Worm (Caenorhabditis elegans) whole organism, L4 larva: ENCODE data around the gene mrps-18A.
A peak's percentile ranks its signal among the peaks of the same experiment; 100 is the strongest.

Experiments used
- F10B5.3 ChIP-seq: sonication (generic microtip); optimal IDR thresholded peaks from 2 replicates; lab custom pipeline; 2016; ENCODE audit warnings: mild to moderate bottlenecking, missing genetic modification characterization, missing compliant biosample characterization
- F37D6.2 ChIP-seq: sonication (generic microtip); optimal IDR thresholded peaks from 2 replicates; lab custom pipeline; 2016; ENCODE audit warnings: mild to moderate bottlenecking, missing genetic modification characterization, missing compliant biosample characterization
- T20F7.1 ChIP-seq: fragments of 200-800 bp; sonication (Bioruptor generic); optimal IDR thresholded peaks from 2 replicates; lab custom pipeline; 2018; ENCODE audit warnings: mild to moderate bottlenecking, missing genetic modification characterization, missing compliant biosample characterization
- T26A8.4 ChIP-seq: fragments of 200-800 bp; sonication (Bioruptor generic); IDR thresholded peaks from 2 replicates; pipeline ENCODE4 v1.3.6; 2022; ENCODE audit warnings: missing genetic modification characterization, missing compliant biosample characterization
- Y75B8A.6 ChIP-seq: fragments of 200-800 bp; sonication (Bioruptor generic); IDR thresholded peaks from 2 replicates; pipeline ENCODE4 v1.3.6; 2022; ENCODE audit warnings: missing genetic modification reagents, missing genetic modification characterization, missing compliant biosample characterization
- ZK546.5 ChIP-seq, 2 experiments: sonication (generic microtip); optimal IDR thresholded peaks; 2 replicates each; lab custom pipeline; 2017; ENCODE audit warnings: missing biosample characterization in 2 of 2, missing genetic modification characterization in 2 of 2
- aha-1 ChIP-seq: fragments of 150-350 bp; peaks from one replicate; lab custom pipeline; 2014; ENCODE audit warnings: missing biosample characterization, missing genetic modification characterization
- aly-2 ChIP-seq: sonication (generic microtip); optimal IDR thresholded peaks from 2 replicates; lab custom pipeline; 2018; ENCODE audit warnings: missing biosample characterization, missing genetic modification characterization
- ama-1 ChIP-seq: fragments of 150-350 bp; optimal IDR thresholded peaks from 2 replicates; lab custom pipeline; 2014; ENCODE audit warnings: inconsistent platforms, mixed read lengths
- arid-1 ChIP-seq: fragments of 200-800 bp; sonication (Bioruptor generic); conservative IDR thresholded peaks from 2 replicates; pipeline ENCODE4 v1.3.6; 2022; ENCODE audit warnings: missing genetic modification reagents, missing genetic modification characterization, missing compliant biosample characterization
- ceh-28 ChIP-seq: fragments of 150-350 bp; optimal IDR thresholded peaks from 2 replicates; lab custom pipeline; 2014; ENCODE audit warnings: missing biosample characterization, missing genetic modification reagents, missing genetic modification characterization
- ceh-32 ChIP-seq: sonication (generic microtip); optimal IDR thresholded peaks from 2 replicates; lab custom pipeline; 2016; ENCODE audit warnings: mild to moderate bottlenecking, missing genetic modification characterization, missing compliant biosample characterization; ENCODE audit not compliant: poor library complexity
- ceh-44 ChIP-seq: fragments of 200-800 bp; sonication (Bioruptor generic); IDR thresholded peaks from 2 replicates; pipeline ENCODE4 v1.3.6; 2022; ENCODE audit warnings: missing genetic modification reagents, missing genetic modification characterization, missing compliant biosample characterization
- ceh-62 ChIP-seq: sonication (generic microtip); optimal IDR thresholded peaks from 2 replicates; lab custom pipeline; 2017; ENCODE audit warnings: missing biosample characterization, missing genetic modification characterization
- ces-1 ChIP-seq: fragments of 150-350 bp; sonication (generic microtip); optimal IDR thresholded peaks from 4 replicates; lab custom pipeline; 2014; ENCODE audit warnings: missing biosample characterization, missing genetic modification reagents, missing genetic modification characterization
- daf-19 ChIP-seq: fragments of 200-800 bp; sonication (Bioruptor generic); conservative IDR thresholded peaks from 2 replicates; pipeline ENCODE4 v1.3.6; 2022; ENCODE audit warnings: missing genetic modification characterization, missing compliant biosample characterization
- dmd-6 ChIP-seq: fragments of 200-800 bp; sonication (Bioruptor generic); IDR thresholded peaks from 2 replicates; pipeline ENCODE4 v1.3.6; 2022; ENCODE audit warnings: missing genetic modification reagents, missing genetic modification characterization, missing compliant biosample characterization
- dmd-8 ChIP-seq: fragments of 200-800 bp; sonication (Bioruptor generic); IDR thresholded peaks from 2 replicates; pipeline ENCODE4 v1.3.6; 2022; ENCODE audit warnings: missing genetic modification characterization, missing compliant biosample characterization
- dpl-1 ChIP-seq: fragments of 150-350 bp; optimal IDR thresholded peaks from 2 replicates; lab custom pipeline; 2014; ENCODE audit warnings: missing biosample characterization, missing genetic modification reagents, missing genetic modification characterization
- egl-27 ChIP-seq: sonication (generic microtip); optimal IDR thresholded peaks from 3 replicates; lab custom pipeline; 2017; ENCODE audit warnings: missing biosample characterization, missing genetic modification reagents, missing genetic modification characterization
- lin-13 ChIP-seq: fragments of 150-350 bp; optimal IDR thresholded peaks from 2 replicates; lab custom pipeline; 2014; ENCODE audit warnings: missing biosample characterization, missing genetic modification reagents, missing genetic modification characterization
- lin-38 ChIP-seq: fragments of 200-800 bp; sonication (Bioruptor generic); IDR thresholded peaks from 2 replicates; pipeline ENCODE4 v1.3.6; 2022; ENCODE audit warnings: missing genetic modification reagents, missing genetic modification characterization, missing compliant biosample characterization
- madf-9 ChIP-seq: fragments of 200-800 bp; sonication (Bioruptor generic); conservative IDR thresholded peaks from 2 replicates; pipeline ENCODE4 v1.3.6; 2022; ENCODE audit warnings: missing genetic modification reagents, missing genetic modification characterization, missing compliant biosample characterization
- mep-1 ChIP-seq: fragments of 150-350 bp; sonication (generic microtip); optimal IDR thresholded peaks from 3 replicates; lab custom pipeline; 2014; ENCODE audit warnings: missing biosample characterization, missing genetic modification characterization
- nhr-10 ChIP-seq: fragments of 150-350 bp; optimal IDR thresholded peaks from 2 replicates; lab custom pipeline; 2014; ENCODE audit warnings: missing biosample characterization, missing genetic modification characterization
- nhr-11 ChIP-seq: fragments of 150-350 bp; optimal IDR thresholded peaks from 2 replicates; lab custom pipeline; 2014; ENCODE audit warnings: missing biosample characterization, missing genetic modification characterization
- nhr-111 ChIP-seq: fragments of 200-800 bp; sonication (Bioruptor generic); optimal IDR thresholded peaks from 2 replicates; lab custom pipeline; 2018; ENCODE audit warnings: mild to moderate bottlenecking, missing genetic modification characterization, missing compliant biosample characterization
- nhr-41 ChIP-seq: fragments of 200-800 bp; sonication (Bioruptor generic); IDR thresholded peaks from 2 replicates; pipeline ENCODE4 v1.3.6; 2022; ENCODE audit warnings: missing genetic modification reagents, missing genetic modification characterization, missing compliant biosample characterization
- nhr-48 ChIP-seq: sonication (generic microtip); optimal IDR thresholded peaks from 2 replicates; lab custom pipeline; 2016; ENCODE audit warnings: mild to moderate bottlenecking, missing genetic modification characterization, missing compliant biosample characterization
- nhr-6 ChIP-seq: fragments of 150-350 bp; optimal IDR thresholded peaks from 2 replicates; lab custom pipeline; 2014; ENCODE audit warnings: missing biosample characterization, missing genetic modification characterization
- nhr-76 ChIP-seq: fragments of 150-350 bp; optimal IDR thresholded peaks from 2 replicates; lab custom pipeline; 2014; ENCODE audit warnings: missing biosample characterization, missing genetic modification characterization
- php-3 ChIP-seq: fragments of 200-800 bp; sonication (Bioruptor generic); IDR thresholded peaks from 2 replicates; pipeline ENCODE4 v1.3.6; 2022; ENCODE audit warnings: missing genetic modification reagents, missing genetic modification characterization, missing compliant biosample characterization
- pqm-1 ChIP-seq: sonication (generic microtip); optimal IDR thresholded peaks from 2 replicates; lab custom pipeline; 2017; ENCODE audit warnings: missing biosample characterization, missing genetic modification characterization
- saeg-2 ChIP-seq: fragments of 200-800 bp; sonication (Bioruptor generic); IDR thresholded peaks from 2 replicates; pipeline ENCODE4 v1.3.6; 2022; ENCODE audit warnings: missing genetic modification reagents, missing genetic modification characterization, missing compliant biosample characterization
- sdz-12 ChIP-seq: fragments of 200-800 bp; sonication (Bioruptor generic); optimal IDR thresholded peaks from 2 replicates; lab custom pipeline; 2018; ENCODE audit warnings: mild to moderate bottlenecking, missing genetic modification characterization, missing compliant biosample characterization
- set-16 ChIP-seq: fragments of 200-800 bp; sonication (Bioruptor generic); IDR thresholded peaks from 2 replicates; pipeline ENCODE4 v1.3.6; 2022; ENCODE audit warnings: missing genetic modification reagents, missing genetic modification characterization, missing compliant biosample characterization
- spr-3 ChIP-seq: fragments of 200-800 bp; sonication (Bioruptor generic); optimal IDR thresholded peaks from 2 replicates; lab custom pipeline; 2018; ENCODE audit warnings: mild to moderate bottlenecking, missing genetic modification characterization, missing compliant biosample characterization
- tra-1 ChIP-seq: fragments of 200-800 bp; sonication (Bioruptor generic); IDR thresholded peaks from 2 replicates; pipeline ENCODE4 v1.3.6; 2022; ENCODE audit warnings: missing genetic modification reagents, missing genetic modification characterization, missing compliant biosample characterization
- unc-130 ChIP-seq: sonication (generic microtip); optimal IDR thresholded peaks from 2 replicates; lab custom pipeline; 2016; ENCODE audit warnings: missing genetic modification reagents, missing genetic modification characterization, missing compliant biosample characterization
- unc-62 ChIP-seq, 3 experiments: fragments of 150-350 bp in 1 of 3; sonication (generic microtip); optimal IDR thresholded peaks in 2 of 3; peaks in 1 of 3; 1 replicate in 1 of 3; 2 replicates in 2 of 3; lab custom pipeline; 2014 to 2017; ENCODE audit warnings: missing biosample characterization in 3 of 3, missing genetic modification characterization in 3 of 3, missing genetic modification reagents in 3 of 3, missing genotype in 1 of 3
- zag-1 ChIP-seq: fragments of 150-350 bp; optimal IDR thresholded peaks from 2 replicates; lab custom pipeline; 2014; ENCODE audit warnings: missing biosample characterization, missing genetic modification characterization
- zfp-3 ChIP-seq: fragments of 200-800 bp; sonication (Bioruptor generic); conservative IDR thresholded peaks from 2 replicates; pipeline ENCODE4 v1.3.6; 2022; ENCODE audit warnings: missing genetic modification reagents, missing genetic modification characterization, missing compliant biosample characterization
- zip-11 ChIP-seq: fragments of 200-800 bp; sonication (Bioruptor generic); IDR thresholded peaks from 2 replicates; pipeline ENCODE4 v1.3.6; 2022; ENCODE audit warnings: missing genetic modification characterization, missing compliant biosample characterization
- zip-2 ChIP-seq: fragments of 150-350 bp; optimal IDR thresholded peaks from 2 replicates; lab custom pipeline; 2014; ENCODE audit warnings: missing biosample characterization, missing genetic modification characterization
- ztf-11 ChIP-seq: fragments of 150-350 bp; optimal IDR thresholded peaks from 2 replicates; lab custom pipeline; 2014; ENCODE audit warnings: missing biosample characterization, missing genetic modification characterization
- ztf-7 ChIP-seq: fragments of 150-350 bp; optimal IDR thresholded peaks from 2 replicates; lab custom pipeline; 2014; ENCODE audit warnings: missing biosample characterization, missing genetic modification characterization

The mrps-18A gene

ce11 chrIII:8319100-8319499, 12.6 kb downstream of the mrps-18A start, which contains the start of gene F10E9.11 (continued):
- TF ChIP-seq arid-1 (GFP tag; lab: Robert Waterston, UW) (peak; percentile 73; the same call in 1 of the 2 replicates), Y75B8A.6 (GFP tag; lab: Robert Waterston, UW) (no peak), ceh-62 (no peak), nhr-41 (GFP tag; lab: Robert Waterston, UW) (no peak), zip-11 (GFP tag; lab: Robert Waterston, UW) (no peak), sdz-12 (no peak), ZK546.5 (tag; optimal IDR thresholded peaks at IDR 0.05; lab: Kevin White, UChicago) (no peak), F10B5.3 (tag; lab: Kevin White, UChicago) (no peak), nhr-48 (tag; lab: Kevin White, UChicago) (peak; percentile 24), nhr-6 (tag; lab: Kevin White, UChicago) (peak; percentile 65), nhr-76 (tag; lab: Kevin White, UChicago) (no peak), ces-1 (no peak), lin-13 (GFP tag; lab: Kevin White, UChicago) (peak; percentile 22), ztf-7 (tag; lab: Kevin White, UChicago) (no peak), pqm-1 (tag; lab: Kevin White, UChicago) (no peak), zag-1 (no peak), ceh-28 (tag; lab: Kevin White, UChicago) (no peak), nhr-11 (peak; percentile 18), aly-2 (tag; lab: Kevin White, UChicago) (no peak)

ce11 chrIII:8318488-8318887, 13.2 kb downstream of the mrps-18A start, which contains the start of gene sas-4:
Gene sas-4 (minus strand): TSS chrIII:8318588.
- TF ChIP-seq ceh-62 (no peak), T20F7.1 (GFP tag; lab: Kevin White, UChicago) (no peak), madf-9 (GFP tag; lab: Robert Waterston, UW) (no peak), ceh-32 (no peak), nhr-41 (GFP tag; lab: Robert Waterston, UW) (no peak), dmd-8 (GFP tag; lab: Robert Waterston, UW) (no peak), unc-130 (GFP tag; lab: Kevin White, UChicago) (no peak), saeg-2 (GFP tag; lab: Robert Waterston, UW) (no peak), egl-27 (tag; lab: Kevin White, UChicago) (no peak), nhr-10 (tag; lab: Kevin White, UChicago) (no peak), zag-1 (no peak), zip-2 (tag; lab: Kevin White, UChicago) (no peak)

DNA sequence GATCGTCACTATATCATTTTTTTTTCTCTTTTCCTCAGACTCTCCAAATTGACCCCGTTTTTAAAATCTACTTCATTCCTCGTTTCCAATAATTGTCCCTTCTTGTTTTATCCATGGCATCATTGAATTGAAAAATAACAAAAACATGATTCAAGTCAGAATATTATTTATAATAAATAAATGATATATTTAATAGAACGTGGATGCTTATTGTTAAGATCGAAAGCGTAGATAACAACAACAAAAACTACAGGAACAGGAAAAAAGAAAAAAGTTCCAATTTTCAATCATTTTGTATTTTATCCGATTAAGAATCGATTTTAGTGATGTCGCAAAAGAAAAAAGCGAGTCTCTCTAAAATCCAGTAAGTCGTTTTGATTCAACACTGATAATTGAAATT, 19.3 kb downstream of the mrps-18A start, which contains the start of gene F10E9.2:
F10E9.2 (plus strand) TSS at position 301 of the 400 bp plus-strand sequence.
- peak; percentile 2 for TF ChIP-seq mep-1 (tag; lab: Kevin White, UChicago)
- no peak for TF ChIP-seq zfp-3 (GFP tag; lab: Robert Waterston, UW)

DNA sequence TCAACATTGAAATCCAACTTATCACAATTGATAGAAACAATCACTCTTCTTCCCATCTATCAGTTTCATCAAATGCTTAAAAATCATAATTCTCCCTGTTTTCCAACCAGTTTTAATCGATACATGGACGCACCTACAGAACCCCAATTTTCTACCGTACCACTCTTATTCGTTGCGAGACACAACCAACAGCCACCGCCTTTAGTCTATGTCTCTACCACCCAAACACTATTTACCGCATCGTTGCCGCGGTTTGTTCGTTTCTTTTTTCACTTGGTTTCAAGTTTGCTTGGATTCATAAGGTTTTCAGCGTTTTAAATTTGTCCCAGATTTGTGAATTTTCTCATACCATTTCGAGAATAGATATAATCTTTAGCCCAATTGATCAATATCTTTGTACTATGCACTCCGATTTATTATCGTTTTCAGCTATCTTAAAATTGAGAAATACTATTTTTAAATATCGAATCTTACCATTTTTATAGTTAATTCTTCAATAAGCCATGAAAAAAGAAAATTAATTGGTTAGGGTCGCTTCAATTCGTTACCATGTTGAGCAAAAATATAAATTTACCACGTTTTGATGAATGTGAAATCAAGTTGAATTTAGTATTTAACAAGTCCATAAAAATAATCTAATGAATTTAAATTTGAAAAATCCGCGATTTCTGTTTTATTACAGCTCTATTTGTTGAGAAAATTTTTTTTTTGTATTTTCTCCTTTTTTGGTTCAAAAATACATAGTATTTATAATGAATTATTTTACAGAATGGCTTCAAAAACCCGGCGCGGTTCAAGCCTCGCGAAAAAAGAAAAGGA, 21.3 kb downstream of the mrps-18A start, which contains the start of gene F10E9.3:
F10E9.3 (plus strand) TSS at position 769 of the 819 bp plus-strand sequence.
- no peak for TF ChIP-seq F37D6.2
- no peak for TF ChIP-seq lin-38 (GFP tag; lab: Robert Waterston, UW)
- no peak for TF ChIP-seq php-3 (GFP tag; lab: Robert Waterston, UW)
- no peak for TF ChIP-seq spr-3 (GFP tag; lab: Kevin White, UChicago)
- TF ChIP-seq ztf-11 (tag; lab: Kevin White, UChicago): no peak
- no peak for TF ChIP-seq T26A8.4 (GFP tag; lab: Robert Waterston, UW)
- peak; percentile 32 for TF ChIP-seq ama-1 (lab: Kevin White, UChicago)
- TF ChIP-seq dmd-6 (GFP tag; lab: Robert Waterston, UW): no peak
- TF ChIP-seq saeg-2 (GFP tag; lab: Robert Waterston, UW): no peak
- TF ChIP-seq ztf-7 (tag; lab: Kevin White, UChicago): no peak
- no peak for TF ChIP-seq daf-19 (GFP tag; lab: Robert Waterston, UW)
- no peak for TF ChIP-seq nhr-111
- peak; percentile 38 for TF ChIP-seq dpl-1
- no peak for TF ChIP-seq ces-1
- TF ChIP-seq tra-1 (GFP tag; lab: Robert Waterston, UW): no peak
- TF ChIP-seq set-16 (GFP tag; lab: Robert Waterston, UW): no peak
- no peak for TF ChIP-seq ceh-44 (GFP tag; lab: Robert Waterston, UW)
- no peak for TF ChIP-seq nhr-76 (tag; lab: Kevin White, UChicago)
- TF ChIP-seq dmd-8 (GFP tag; lab: Robert Waterston, UW): no peak
- peak; percentile 68 for TF ChIP-seq aha-1 (tag; lab: Kevin White, UChicago)
- TF ChIP-seq unc-62 (GFP tag; optimal IDR thresholded peaks at IDR 0.05 in 1 of 2; lab: Kevin White, UChicago): peak in 1 of 2 experiments; percentile 93
- TF ChIP-seq unc-62 (tag; optimal IDR thresholded peaks at IDR 0.05; lab: Kevin White, UChicago): no peak
